Worm (Caenorhabditis elegans): Measurements from ENCODE around the gene W06D12.6.

Gene W06D12.6

ce11 chrV:17707022-17707421 lies 1.1 kb downstream of the W06D12.6 start, which contains the start of gene srh-31:
Gene srh-31, plus strand, starts transcription at chrV:17707322.
- TF ChIP-seq nhr-2 (tag; optimal IDR thresholded peaks at IDR 0.05) (no peak), ceh-43 (GFP tag; optimal IDR thresholded peaks at IDR 0.05) (no peak), ceh-39 (tag; optimal IDR thresholded peaks at IDR 0.05) (no peak), cnd-1 (tag; optimal IDR thresholded peaks at IDR 0.05) (no peak), nhr-28 (tag; optimal IDR thresholded peaks at IDR 0.05) (no peak), lin-13 (tag; optimal IDR thresholded peaks at IDR 0.05) (no peak), ces-1 (GFP tag; optimal IDR thresholded peaks at IDR 0.05) (no peak), unc-39 (tag; optimal IDR thresholded peaks at IDR 0.05) (no peak), hlh-1 (tag; optimal IDR thresholded peaks at IDR 0.05) (no peak)

ce11 chrV:17712349-17712748 lies 6.4 kb downstream of the W06D12.6 start:
- no peak for TF ChIP-seq sem-2 (GFP tag; optimal IDR thresholded peaks at IDR 0.05)
- no peak for TF ChIP-seq flh-1 (GFP tag; optimal IDR thresholded peaks at IDR 0.05)
- TF ChIP-seq snpc-4 (tag; optimal IDR thresholded peaks at IDR 0.05), result no peak
- no peak for TF ChIP-seq nhr-2 (tag; optimal IDR thresholded peaks at IDR 0.05)
- no peak for TF ChIP-seq M03D4.4 (tag; optimal IDR thresholded peaks at IDR 0.05)
- TF ChIP-seq drap-1 (GFP tag; optimal IDR thresholded peaks at IDR 0.05), result no peak
- TF ChIP-seq nhr-237 (tag; optimal IDR thresholded peaks at IDR 0.05), result no peak
- TF ChIP-seq ces-1 (GFP tag; optimal IDR thresholded peaks at IDR 0.05), result no peak
- TF ChIP-seq lsy-2 (tag; optimal IDR thresholded peaks at IDR 0.05), result no peak
- TF ChIP-seq unc-39 (tag; optimal IDR thresholded peaks at IDR 0.05), result no peak
- TF ChIP-seq ceh-83 (GFP tag; optimal IDR thresholded peaks at IDR 0.05), result no peak
- TF ChIP-seq cnd-1 (tag; optimal IDR thresholded peaks at IDR 0.05), result no peak
- no peak for TF ChIP-seq elt-3 (tag; optimal IDR thresholded peaks at IDR 0.05)
- no peak for TF ChIP-seq ceh-43 (GFP tag; optimal IDR thresholded peaks at IDR 0.05)
- no peak for TF ChIP-seq sptf-1 (tag; optimal IDR thresholded peaks at IDR 0.05)
- no peak for TF ChIP-seq mls-2 (tag; optimal IDR thresholded peaks at IDR 0.05)
- TF ChIP-seq ham-2 (GFP tag; optimal IDR thresholded peaks at IDR 0.05), result no peak

- no peak for TF ChIP-seq ceh-39 (tag; optimal IDR thresholded peaks at IDR 0.05)
- TF ChIP-seq lsy-2 (tag; optimal IDR thresholded peaks at IDR 0.05), result no peak
- no peak for TF ChIP-seq sptf-1 (tag; optimal IDR thresholded peaks at IDR 0.05)
- no peak for TF ChIP-seq bed-3 (GFP tag; optimal IDR thresholded peaks at IDR 0.05)
Observed at ce11 chrV:17714330-17714729, 8.4 kb downstream of the W06D12.6 start, which contains the start of gene twk-33. Gene twk-33, minus strand, starts transcription at chrV:17714377.

ce11 chrV:17718647-17719046 lies 12.7 kb downstream of the W06D12.6 start, which contains the start of gene str-77:
Gene str-77, plus strand, starts transcription at chrV:17718947.
- TF ChIP-seq pha-4 (tag; optimal IDR thresholded peaks at IDR 0.05), result no peak
- TF ChIP-seq sem-2 (GFP tag; optimal IDR thresholded peaks at IDR 0.05), result no peak
- TF ChIP-seq unc-62 (GFP tag; optimal IDR thresholded peaks at IDR 0.05), result no peak
- TF ChIP-seq elt-3 (tag; optimal IDR thresholded peaks at IDR 0.05), result no peak
- no peak for TF ChIP-seq snpc-4 (tag; optimal IDR thresholded peaks at IDR 0.05)
- no peak for TF ChIP-seq mab-5 (tag; optimal IDR thresholded peaks at IDR 0.05)

- no peak for TF ChIP-seq ceh-43 (GFP tag; optimal IDR thresholded peaks at IDR 0.05)
- no peak for TF ChIP-seq tbx-8 (GFP tag; optimal IDR thresholded peaks at IDR 0.05)
- TF ChIP-seq lin-13 (tag; optimal IDR thresholded peaks at IDR 0.05), result no peak
Observed at ce11 chrV:17721709-17722108, 15.8 kb downstream of the W06D12.6 start.

ce11 chrV:17722553-17722952 lies 16.6 kb downstream of the W06D12.6 start:
- TF ChIP-seq sem-2 (GFP tag; optimal IDR thresholded peaks at IDR 0.05), result no peak
- no peak for TF ChIP-seq zip-8 (tag; optimal IDR thresholded peaks at IDR 0.05)
- TF ChIP-seq nhr-2 (tag; optimal IDR thresholded peaks at IDR 0.05), result no peak
- no peak for TF ChIP-seq ztf-11 (tag; optimal IDR thresholded peaks at IDR 0.05)
- TF ChIP-seq nhr-237 (tag; optimal IDR thresholded peaks at IDR 0.05), result no peak
- TF ChIP-seq lin-32 (GFP tag; optimal IDR thresholded peaks at IDR 0.05), result no peak
- no peak for TF ChIP-seq unc-39 (tag; optimal IDR thresholded peaks at IDR 0.05)
- TF ChIP-seq ces-1 (GFP tag; optimal IDR thresholded peaks at IDR 0.05), result no peak
- TF ChIP-seq elt-1 (tag; optimal IDR thresholded peaks at IDR 0.05; ENCODE audit: borderline replicate concordance, insufficient read depth), result no peak

Measured in whole organism, mixed stage, embryonic.